Worm (Caenorhabditis elegans) whole organism, late embryonic: ENCODE results near the gene srsx-14.

Source experiments
- ama-1 ChIP-seq: fragments of 150-350 bp; optimal IDR thresholded peaks from 2 replicates; lab custom pipeline; 2014
- ceh-9 ChIP-seq: sonication (generic microtip); optimal IDR thresholded peaks from 2 replicates; lab custom pipeline; 2016; ENCODE audit warnings: mild to moderate bottlenecking, missing genetic modification characterization, inconsistent platforms, missing compliant biosample characterization
- dve-1 ChIP-seq: sonication (generic microtip); optimal IDR thresholded peaks from 2 replicates; lab custom pipeline; 2017; ENCODE audit warnings: antibody characterized with exemption, mild to moderate bottlenecking, missing genetic modification characterization, missing compliant biosample characterization

DNA sequence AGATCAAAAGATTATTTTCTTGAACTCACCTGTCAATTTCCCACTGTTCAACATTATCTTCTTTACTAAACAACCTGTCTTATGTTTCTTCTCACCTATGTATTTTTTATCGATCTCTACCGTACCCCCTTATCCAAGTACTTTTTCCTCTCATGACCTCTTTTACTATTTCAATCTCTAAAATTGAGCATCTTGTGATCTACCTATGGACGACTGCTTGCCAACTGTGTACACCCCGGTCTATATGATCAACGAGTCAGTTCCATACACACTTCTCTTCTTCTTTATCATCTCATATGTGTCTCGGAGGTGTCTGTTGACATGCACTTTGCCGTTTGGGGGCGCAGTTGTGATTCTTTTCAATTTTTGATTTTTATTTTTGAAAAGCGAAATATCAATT is 36.8 kb downstream of the srsx-14 start:
- TF ChIP-seq ceh-9 (tag; lab: Kevin White, UChicago) (no peak), ama-1 (lab: Kevin White, UChicago) (no peak), dve-1 (tag; lab: Kevin White, UChicago) (no peak)
